Fruit fly (Drosophila melanogaster): ENCODE measurements around the gene mthl9.

dm6 chr3L:375672-376071, 43.6 kb upstream of the mthl9 start:
- TF ChIP-seq CG16779 (tag; optimal IDR thresholded peaks at IDR 0.05) (no peak), CG31627 (GFP tag; optimal IDR thresholded peaks at IDR 0.05) (no peak), CG11762 (GFP tag; optimal IDR thresholded peaks at IDR 0.05; ENCODE audit: insufficient read depth) (no peak), pdm3 (GFP tag; optimal IDR thresholded peaks at IDR 0.05) (no peak), fd59A (GFP tag; optimal IDR thresholded peaks at IDR 0.05) (no peak), CG15336 (GFP tag; IDR thresholded peaks at IDR 0.05) (no peak)
